Fruit fly (Drosophila melanogaster) whole organism: ENCODE measurements around the gene stx.

Experiments used
- CG8478 ChIP-seq: fragments of >200 bp; optimal IDR thresholded peaks from 2 replicates; lab custom pipeline; 2018; ENCODE audit warnings: inconsistent platforms
- Dll ChIP-seq: fragments of >200 bp; optimal IDR thresholded peaks from 2 replicates; lab custom pipeline; 2017
- EcR ChIP-seq, 2 experiments: fragments of >200 bp; optimal IDR thresholded peaks; 2 replicates each; lab custom pipeline; 2017; ENCODE audit warnings: missing biosample characterization in 2 of 2, missing genetic modification characterization in 2 of 2, missing genetic modification reagents in 2 of 2
- pan ChIP-seq: fragments of >200 bp; optimal IDR thresholded peaks from 2 replicates; lab custom pipeline; 2017
- psq ChIP-seq: fragments of >200 bp; optimal IDR thresholded peaks from 2 replicates; lab custom pipeline; 2017
- usp ChIP-seq: fragments of >200 bp; optimal IDR thresholded peaks from 2 replicates; lab custom pipeline; 2017; ENCODE audit warnings: missing biosample characterization, missing genetic modification characterization, mixed read lengths

The stx gene

dm6 chrX:10737422-10738150 is 7.2 kb downstream of the stx start:
- TF ChIP-seq pan (lab: Kevin White, UChicago) (no peak), psq (lab: Kevin White, UChicago) (no peak), usp (GFP tag; lab: Kevin White, UChicago) (no peak), EcR (GFP tag; optimal IDR thresholded peaks at IDR 0.05; lab: Kevin White, UChicago) (no peak), CG8478 (lab: Kevin White, UChicago) (no peak), Dll (lab: Kevin White, UChicago) (no peak)

dm6 chrX:10735682-10736353 is 8.9 kb downstream of the stx start:
- peak; percentile 64 for TF ChIP-seq Dll (lab: Kevin White, UChicago)
- TF ChIP-seq pan (lab: Kevin White, UChicago): no peak
- no peak for TF ChIP-seq psq (lab: Kevin White, UChicago)
- TF ChIP-seq EcR (GFP tag; optimal IDR thresholded peaks at IDR 0.05; lab: Kevin White, UChicago): no peak
- no peak for TF ChIP-seq usp (GFP tag; lab: Kevin White, UChicago)
- no peak for TF ChIP-seq CG8478 (lab: Kevin White, UChicago)

- TF ChIP-seq psq (lab: Kevin White, UChicago) (no peak), EcR (GFP tag; optimal IDR thresholded peaks at IDR 0.05; lab: Kevin White, UChicago) (no peak), Dll (lab: Kevin White, UChicago) (no peak), pan (lab: Kevin White, UChicago) (no peak), CG8478 (lab: Kevin White, UChicago) (no peak), usp (GFP tag; lab: Kevin White, UChicago) (no peak)
Observed at dm6 chrX:10734763-10735681, 9.7 kb downstream of the stx start.

- TF ChIP-seq CG8478 (lab: Kevin White, UChicago) (no peak), Dll (lab: Kevin White, UChicago) (no peak), pan (lab: Kevin White, UChicago) (no peak), usp (GFP tag; lab: Kevin White, UChicago) (no peak), EcR (GFP tag; optimal IDR thresholded peaks at IDR 0.05; lab: Kevin White, UChicago) (no peak), psq (lab: Kevin White, UChicago) (no peak)
Observed at dm6 chrX:10732733-10733455, 11.8 kb downstream of the stx start.

- TF ChIP-seq psq (lab: Kevin White, UChicago) (no peak), CG8478 (lab: Kevin White, UChicago) (no peak), Dll (lab: Kevin White, UChicago) (no peak), pan (lab: Kevin White, UChicago) (no peak), EcR (GFP tag; optimal IDR thresholded peaks at IDR 0.05; lab: Kevin White, UChicago) (no peak), usp (GFP tag; lab: Kevin White, UChicago) (no peak)
Observed at dm6 chrX:10731801-10732200, 12.9 kb downstream of the stx start.

- TF ChIP-seq EcR (GFP tag; optimal IDR thresholded peaks at IDR 0.05; lab: Kevin White, UChicago): no peak
- no peak for TF ChIP-seq pan (lab: Kevin White, UChicago)
- TF ChIP-seq usp (GFP tag; lab: Kevin White, UChicago): no peak
- TF ChIP-seq psq (lab: Kevin White, UChicago): no peak
- no peak for TF ChIP-seq Dll (lab: Kevin White, UChicago)
- no peak for TF ChIP-seq CG8478 (lab: Kevin White, UChicago)
Observed at dm6 chrX:10731357-10731756, 13.4 kb downstream of the stx start.

- TF ChIP-seq Dll (lab: Kevin White, UChicago) (no peak), EcR (GFP tag; optimal IDR thresholded peaks at IDR 0.05; lab: Kevin White, UChicago) (no peak), usp (GFP tag; lab: Kevin White, UChicago) (no peak), psq (lab: Kevin White, UChicago) (no peak), pan (lab: Kevin White, UChicago) (no peak), CG8478 (lab: Kevin White, UChicago) (no peak)
Observed at dm6 chrX:10729921-10730873, 14.5 kb downstream of the stx start.

- no peak for TF ChIP-seq EcR (GFP tag; optimal IDR thresholded peaks at IDR 0.05; lab: Kevin White, UChicago)
Observed at dm6 chrX:10729196-10729835, 15.4 kb downstream of the stx start.

dm6 chrX:10728541-10728968 is 16.2 kb downstream of the stx start:
- TF ChIP-seq Dll (lab: Kevin White, UChicago) (no peak), CG8478 (lab: Kevin White, UChicago) (no peak), psq (lab: Kevin White, UChicago) (no peak), EcR (GFP tag; optimal IDR thresholded peaks at IDR 0.05; lab: Kevin White, UChicago) (no peak), usp (GFP tag; lab: Kevin White, UChicago) (no peak), pan (lab: Kevin White, UChicago) (no peak)
